Fruit fly (Drosophila melanogaster): ENCODE data around the gene CG17186.
A peak's percentile ranks its signal among the peaks of the same experiment; 100 is the strongest.

The CG17186 gene

dm6 chr3R:19875118-19875887 is 2.0 kb downstream of the CG17186 start, which contains the start of gene Mrp5 (continued):
- TF ChIP-seq tll (GFP tag; optimal IDR thresholded peaks at IDR 0.05) (no peak), BEAF-32 (GFP tag; optimal IDR thresholded peaks at IDR 0.05) (no peak), CG34422 (GFP tag; IDR thresholded peaks at IDR 0.05) (peak; percentile 57; the same call in 2 of the 3 replicates), HLH3B (GFP tag; IDR thresholded peaks at IDR 0.05) (peak; percentile 64), CG12071 (GFP tag; optimal IDR thresholded peaks at IDR 0.05) (no peak), btn (GFP tag; optimal IDR thresholded peaks at IDR 0.05) (no peak), dm (GFP tag; optimal IDR thresholded peaks at IDR 0.05) (no peak), CG7271 (tag; optimal IDR thresholded peaks at IDR 0.05) (no peak), CG15601 (tag; optimal IDR thresholded peaks at IDR 0.05) (no peak), Camta (GFP tag; optimal IDR thresholded peaks at IDR 0.05) (peak; percentile 5), CG31365 (tag; optimal IDR thresholded peaks at IDR 0.05) (no peak), eyg (GFP tag; optimal IDR thresholded peaks at IDR 0.05) (no peak), CG10565 (GFP tag; optimal IDR thresholded peaks at IDR 0.05) (no peak), CG15479 (GFP tag; optimal IDR thresholded peaks at IDR 0.05) (no peak), kni (GFP tag; optimal IDR thresholded peaks at IDR 0.05) (peak; percentile 63), Mes4 (GFP tag; optimal IDR thresholded peaks at IDR 0.05) (no peak), CG18476 (GFP tag; optimal IDR thresholded peaks at IDR 0.05) (no peak), pfk (GFP tag; optimal IDR thresholded peaks at IDR 0.05) (no peak), CG9727 (GFP tag; optimal IDR thresholded peaks at IDR 0.05) (no peak), pros (GFP tag; optimal IDR thresholded peaks at IDR 0.05) (no peak), CG7786 (GFP tag; optimal IDR thresholded peaks at IDR 0.05) (no peak), Oaz (GFP tag; IDR thresholded peaks at IDR 0.05) (peak; percentile 18; the same call in 1 of the 2 replicates), tx (GFP tag; optimal IDR thresholded peaks at IDR 0.05) (no peak), ssp (GFP tag; IDR thresholded peaks at IDR 0.05) (peak; percentile 44), CG4360 (GFP tag; IDR thresholded peaks at IDR 0.05) (no peak; the same call in 1 of the 2 replicates), CG13296 (GFP tag; optimal IDR thresholded peaks at IDR 0.05) (peak; percentile 24), p53 (GFP tag; optimal IDR thresholded peaks at IDR 0.05) (no peak), CG1792 (GFP tag; optimal IDR thresholded peaks at IDR 0.05) (no peak), pita (GFP tag; optimal IDR thresholded peaks at IDR 0.05) (no peak), CG11456 (GFP tag; IDR thresholded peaks at IDR 0.05) (peak; percentile 80), en (GFP tag; optimal IDR thresholded peaks at IDR 0.05) (no peak), CG10462 (GFP tag; optimal IDR thresholded peaks at IDR 0.05) (no peak), nerfin-1 (tag; optimal IDR thresholded peaks at IDR 0.05) (no peak), lola (GFP tag; optimal IDR thresholded peaks at IDR 0.05) (no peak), CG34376 (GFP tag; optimal IDR thresholded peaks at IDR 0.05) (peak; percentile 45), gsb (GFP tag; IDR thresholded peaks at IDR 0.05) (no peak), CG11085 (GFP tag; IDR thresholded peaks at IDR 0.05) (no peak), CG33557 (GFP tag; optimal IDR thresholded peaks at IDR 0.05) (no peak), schlank (tag; optimal IDR thresholded peaks at IDR 0.05) (no peak), CG4707 (GFP tag; optimal IDR thresholded peaks at IDR 0.05) (no peak), dimm (GFP tag; IDR thresholded peaks at IDR 0.05) (no peak), PHDP (tag; optimal IDR thresholded peaks at IDR 0.05) (peak; percentile 31), nom (GFP tag; optimal IDR thresholded peaks at IDR 0.05) (peak; percentile 56), Atf6 (GFP tag; IDR thresholded peaks at IDR 0.05) (peak; percentile 15; the same call in 1 of the 2 replicates), Neu2 (GFP tag; optimal IDR thresholded peaks at IDR 0.05; ENCODE audit: borderline replicate concordance) (no peak), E2f2 (GFP tag; IDR thresholded peaks at IDR 0.05) (peak; percentile 26; the same call in 1 of the 2 replicates), slou (GFP tag; optimal IDR thresholded peaks at IDR 0.05) (no peak), ind (GFP tag; optimal IDR thresholded peaks at IDR 0.05) (peak; percentile 38), chn (GFP tag; optimal IDR thresholded peaks at IDR 0.05) (no peak)

All from whole organism, embryonic.